Fruit fly (Drosophila melanogaster) S2 (cell line): ENCODE measurements around the gene CG45012.

Experiments
- CG8478 ChIP-seq: fragments of >200 bp; optimal IDR thresholded peaks from 2 replicates; lab custom pipeline; 2018
- CTCF ChIP-seq, 2 experiments: fragments of >200 bp; optimal IDR thresholded peaks; 2 replicates each; lab custom pipeline; 2018

DNA sequence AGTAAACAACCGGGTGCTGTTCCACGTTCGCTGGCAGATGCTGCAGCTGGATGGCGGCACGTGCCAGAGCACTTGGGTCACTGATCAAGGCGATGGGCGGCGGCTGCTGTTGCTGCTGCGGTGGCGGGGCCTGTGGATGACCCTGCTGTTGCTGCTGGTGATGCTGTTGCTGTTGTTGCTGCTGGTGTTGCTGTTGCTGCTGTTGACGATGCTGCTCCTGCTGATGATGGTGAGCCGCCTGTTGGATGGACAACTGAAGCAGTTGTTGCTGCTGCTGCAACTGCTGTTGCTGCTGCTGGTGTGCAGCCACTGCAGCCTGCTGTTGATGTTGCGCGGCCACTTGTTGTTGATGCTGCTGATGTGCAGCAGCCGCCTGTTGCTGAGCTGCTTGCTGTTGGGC, 37.3 kb upstream of the CG45012 start:
- no peak for TF ChIP-seq CTCF (optimal IDR thresholded peaks at IDR 0.05; lab: Kevin White, UChicago)
- TF ChIP-seq CG8478 (lab: Kevin White, UChicago), result no peak
